Worm (Caenorhabditis elegans) whole organism, young adult: Measurements from ENCODE around the gene cdk-4.

Experiments
- B0019.2 ChIP-seq: fragments of 200-800 bp; sonication (Bioruptor generic); conservative IDR thresholded peaks from 2 replicates; pipeline ENCODE4 v1.3.6; 2022; ENCODE audit warnings: missing genetic modification reagents, missing genetic modification characterization, missing compliant biosample characterization
- B0035.1 ChIP-seq: sonication (generic microtip); optimal IDR thresholded peaks from 2 replicates; lab custom pipeline; 2016; ENCODE audit warnings: missing genetic modification characterization, mild to moderate bottlenecking, missing compliant biosample characterization, missing genotype, missing genetic modification reagents
- B0336.3 ChIP-seq: fragments of 200-800 bp; sonication (Bioruptor generic); IDR thresholded peaks from 2 replicates; pipeline ENCODE4 v1.3.6; 2022; ENCODE audit warnings: missing genetic modification characterization, missing compliant biosample characterization
- D2030.7 ChIP-seq: fragments of 200-800 bp; sonication (Bioruptor generic); IDR thresholded peaks from 2 replicates; pipeline ENCODE4 v1.3.6; 2022; ENCODE audit warnings: missing genetic modification reagents, missing genetic modification characterization, missing compliant biosample characterization
- F22D6.2 ChIP-seq: sonication (generic microtip); optimal IDR thresholded peaks from 2 replicates; lab custom pipeline; 2016; ENCODE audit warnings: mild to moderate bottlenecking, missing genetic modification characterization, missing compliant biosample characterization
- F37B4.10 ChIP-seq: fragments of 200-800 bp; sonication (Bioruptor generic); IDR thresholded peaks from 2 replicates; pipeline ENCODE4 v1.3.6; 2022; ENCODE audit warnings: missing genetic modification characterization, missing compliant biosample characterization
- F39B2.1 ChIP-seq: fragments of 200-800 bp; sonication (Bioruptor generic); IDR thresholded peaks from 2 replicates; pipeline ENCODE4 v1.3.6; 2022; ENCODE audit warnings: missing genetic modification reagents, missing genetic modification characterization, missing compliant biosample characterization
- F57A8.1 ChIP-seq: fragments of 200-800 bp; sonication (Bioruptor generic); optimal IDR thresholded peaks from 2 replicates; lab custom pipeline; 2018; ENCODE audit warnings: mild to moderate bottlenecking, missing genetic modification characterization, moderate library complexity, missing compliant biosample characterization
- F57C9.4 ChIP-seq: sonication (generic microtip); optimal IDR thresholded peaks from 2 replicates; lab custom pipeline; 2017; ENCODE audit warnings: mild to moderate bottlenecking, missing genetic modification characterization, missing compliant biosample characterization
- K12H6.12 ChIP-seq: fragments of 200-800 bp; sonication (Bioruptor generic); optimal IDR thresholded peaks from 2 replicates; lab custom pipeline; 2018; ENCODE audit warnings: mild to moderate bottlenecking, missing genetic modification characterization, missing compliant biosample characterization
- T07F8.4 ChIP-seq: sonication (generic microtip); optimal IDR thresholded peaks from 2 replicates; lab custom pipeline; 2016; ENCODE audit warnings: mild to moderate bottlenecking, missing genetic modification characterization, moderate library complexity, missing compliant biosample characterization
- Y56A3A.18 ChIP-seq: fragments of 200-800 bp; sonication (Bioruptor generic); IDR thresholded peaks from 2 replicates; pipeline ENCODE4 v1.3.6; 2022; ENCODE audit warnings: missing genetic modification reagents, missing genetic modification characterization, missing compliant biosample characterization
- Y79H2A.3 ChIP-seq: fragments of 200-800 bp; sonication (Bioruptor generic); conservative IDR thresholded peaks from 2 replicates; pipeline ENCODE4 v1.3.6; 2022; ENCODE audit warnings: missing genetic modification reagents, missing genetic modification characterization, missing compliant biosample characterization
- Y95B8A.8 ChIP-seq: fragments of 200-800 bp; sonication (Bioruptor generic); IDR thresholded peaks from 2 replicates; pipeline ENCODE4 v1.3.6; 2022; ENCODE audit warnings: missing genetic modification reagents, missing genetic modification characterization, missing compliant biosample characterization
- akir-1 ChIP-seq: fragments of 200-800 bp; sonication (Bioruptor generic); optimal IDR thresholded peaks from 2 replicates; lab custom pipeline; 2018; ENCODE audit warnings: mild to moderate bottlenecking, missing genetic modification characterization, moderate library complexity, missing compliant biosample characterization
- aptf-2 ChIP-seq: fragments of 200-800 bp; sonication (Bioruptor generic); conservative IDR thresholded peaks from 2 replicates; pipeline ENCODE4 v1.3.6; 2022; ENCODE audit warnings: missing genetic modification reagents, missing genetic modification characterization, missing compliant biosample characterization
- athp-1 ChIP-seq: sonication (generic microtip); optimal IDR thresholded peaks from 2 replicates; lab custom pipeline; 2017; ENCODE audit warnings: mild to moderate bottlenecking, missing genetic modification characterization, missing compliant biosample characterization
- attf-3 ChIP-seq: fragments of 200-800 bp; sonication (Bioruptor generic); conservative IDR thresholded peaks from 2 replicates; pipeline ENCODE4 v1.3.6; 2022; ENCODE audit warnings: missing genetic modification reagents, missing genetic modification characterization, missing compliant biosample characterization
- attf-6 ChIP-seq: fragments of 200-800 bp; sonication (Bioruptor generic); IDR thresholded peaks from 2 replicates; pipeline ENCODE4 v1.3.6; 2022; ENCODE audit warnings: missing genetic modification reagents, missing genetic modification characterization, missing compliant biosample characterization
- bed-1 ChIP-seq: fragments of 200-800 bp; sonication (Bioruptor generic); IDR thresholded peaks from 2 replicates; pipeline ENCODE4 v1.3.6; 2022; ENCODE audit warnings: missing genetic modification reagents, missing genetic modification characterization, missing compliant biosample characterization
- ceh-100 ChIP-seq: fragments of 200-800 bp; sonication (Bioruptor generic); IDR thresholded peaks from 2 replicates; pipeline ENCODE4 v1.3.6; 2022; ENCODE audit warnings: missing genetic modification reagents, missing genetic modification characterization, missing compliant biosample characterization
- ceh-27 ChIP-seq: fragments of 200-800 bp; sonication (Bioruptor generic); optimal IDR thresholded peaks from 2 replicates; lab custom pipeline; 2018; ENCODE audit warnings: mild to moderate bottlenecking, missing genetic modification characterization, moderate library complexity, missing compliant biosample characterization
- ceh-58 ChIP-seq: fragments of 200-800 bp; sonication (Bioruptor generic); IDR thresholded peaks from 2 replicates; pipeline ENCODE4 v1.3.6; 2022; ENCODE audit warnings: missing genetic modification characterization, missing compliant biosample characterization
- dox-1 ChIP-seq: fragments of 200-800 bp; sonication (Bioruptor generic); IDR thresholded peaks from 2 replicates; pipeline ENCODE4 v1.3.6; 2022; ENCODE audit warnings: missing genetic modification reagents, missing genetic modification characterization, missing compliant biosample characterization
- dpl-1 ChIP-seq: fragments of 150-350 bp; optimal IDR thresholded peaks from 2 replicates; lab custom pipeline; 2014; ENCODE audit warnings: missing biosample characterization, missing genetic modification reagents, missing genetic modification characterization
- efl-1 ChIP-seq: fragments of 150-350 bp; optimal IDR thresholded peaks from 2 replicates; lab custom pipeline; 2014; ENCODE audit warnings: missing biosample characterization, missing genetic modification reagents, missing genetic modification characterization
- egl-44 ChIP-seq: fragments of 200-800 bp; sonication (Bioruptor generic); IDR thresholded peaks from 2 replicates; pipeline ENCODE4 v1.3.6; 2022; ENCODE audit warnings: missing genetic modification reagents, missing genetic modification characterization, missing compliant biosample characterization
- hlh-12 ChIP-seq: sonication (generic microtip); optimal IDR thresholded peaks from 2 replicates; lab custom pipeline; 2016; ENCODE audit warnings: missing genetic modification characterization, missing compliant biosample characterization
- hmg-20 ChIP-seq: fragments of 200-800 bp; sonication (Bioruptor generic); IDR thresholded peaks from 2 replicates; pipeline ENCODE4 v1.3.6; 2022; ENCODE audit warnings: missing genetic modification reagents, missing genetic modification characterization, missing compliant biosample characterization
- lag-1 ChIP-seq: fragments of 200-800 bp; sonication (Bioruptor generic); IDR thresholded peaks from 2 replicates; pipeline ENCODE4 v1.3.6; 2022; ENCODE audit warnings: missing genetic modification reagents, missing genetic modification characterization, missing compliant biosample characterization
- madf-8 ChIP-seq: fragments of 200-800 bp; sonication (Bioruptor generic); conservative IDR thresholded peaks from 2 replicates; pipeline ENCODE4 v1.3.6; 2022; ENCODE audit warnings: missing genetic modification reagents, missing genetic modification characterization, missing compliant biosample characterization
- mel-28 ChIP-seq: sonication (generic microtip); optimal IDR thresholded peaks from 2 replicates; lab custom pipeline; 2016; ENCODE audit warnings: borderline replicate concordance, mild to moderate bottlenecking, missing genetic modification characterization, missing compliant biosample characterization
- nfya-1 ChIP-seq: sonication (generic microtip); optimal IDR thresholded peaks from 2 replicates; lab custom pipeline; 2017; ENCODE audit warnings: antibody characterized with exemption, missing compliant biosample characterization, missing genetic modification characterization, borderline replicate concordance; ENCODE audit not compliant: insufficient read depth
- nfya-2 ChIP-seq: fragments of 200-800 bp; sonication (Bioruptor generic); IDR thresholded peaks from 2 replicates; pipeline ENCODE4 v1.3.6; 2022; ENCODE audit warnings: missing genetic modification reagents, missing genetic modification characterization, missing compliant biosample characterization
- nfyb-1 ChIP-seq: fragments of 200-800 bp; sonication (Bioruptor generic); IDR thresholded peaks from 2 replicates; pipeline ENCODE4 v1.3.6; 2022; ENCODE audit warnings: missing genetic modification reagents, missing genetic modification characterization, missing compliant biosample characterization
- nhr-120 ChIP-seq: fragments of 200-800 bp; sonication (Bioruptor generic); IDR thresholded peaks from 2 replicates; pipeline ENCODE4 v1.3.6; 2022; ENCODE audit warnings: missing genetic modification characterization, missing compliant biosample characterization
- pbrm-1 ChIP-seq: fragments of 200-800 bp; sonication (Bioruptor generic); IDR thresholded peaks from 2 replicates; pipeline ENCODE4 v1.3.6; 2022; ENCODE audit warnings: missing genetic modification reagents, missing genetic modification characterization, missing compliant biosample characterization
- rcor-1 ChIP-seq: fragments of 200-800 bp; sonication (Bioruptor generic); IDR thresholded peaks from 2 replicates; pipeline ENCODE4 v1.3.6; 2022; ENCODE audit warnings: missing genetic modification reagents, missing genetic modification characterization, missing compliant biosample characterization
- rec-8 ChIP-seq, 2 experiments: sonication (generic microtip); optimal IDR thresholded peaks; 2 replicates each; lab custom pipeline; 2016; ENCODE audit warnings: mild to moderate bottlenecking in 2 of 2, missing genetic modification characterization in 2 of 2, missing genetic modification reagents in 2 of 2, missing genotype in 2 of 2, missing biosample characterization in 1 of 2, missing compliant biosample characterization in 1 of 2, moderate library complexity in 1 of 2
- sea-2 ChIP-seq: fragments of 200-800 bp; sonication (Bioruptor generic); IDR thresholded peaks from 2 replicates; pipeline ENCODE4 v1.3.6; 2022; ENCODE audit warnings: missing genetic modification characterization, missing compliant biosample characterization
- somi-1 ChIP-seq: fragments of 200-800 bp; sonication (Bioruptor generic); optimal IDR thresholded peaks from 2 replicates; lab custom pipeline; 2018; ENCODE audit warnings: mild to moderate bottlenecking, missing genetic modification characterization, missing compliant biosample characterization
- tbp1 ChIP-seq: fragments of 200-800 bp; sonication (Bioruptor generic); optimal IDR thresholded peaks from 2 replicates; lab custom pipeline; 2018; ENCODE audit warnings: mild to moderate bottlenecking, missing genetic modification characterization, missing compliant biosample characterization
- zfh-2 ChIP-seq: fragments of 200-800 bp; sonication (Bioruptor generic); conservative IDR thresholded peaks from 2 replicates; pipeline ENCODE4 v1.3.6; 2022; ENCODE audit warnings: missing genetic modification reagents, missing genetic modification characterization, missing compliant biosample characterization
- zim-3 ChIP-seq: sonication (generic microtip); optimal IDR thresholded peaks from 2 replicates; lab custom pipeline; 2017; ENCODE audit warnings: mild to moderate bottlenecking, missing genetic modification characterization, moderate library complexity, missing compliant biosample characterization
- ztf-18 ChIP-seq: sonication (generic microtip); optimal IDR thresholded peaks from 2 replicates; lab custom pipeline; 2016; ENCODE audit warnings: missing genotype, mild to moderate bottlenecking, missing genetic modification characterization, missing compliant biosample characterization
- ztf-22 ChIP-seq: fragments of 200-800 bp; sonication (Bioruptor generic); optimal IDR thresholded peaks from 2 replicates; lab custom pipeline; 2018; ENCODE audit warnings: mild to moderate bottlenecking, missing genetic modification characterization, moderate library complexity, missing compliant biosample characterization
- ztf-3 ChIP-seq: fragments of 200-800 bp; sonication (Bioruptor generic); optimal IDR thresholded peaks from 2 replicates; lab custom pipeline; 2018; ENCODE audit warnings: mild to moderate bottlenecking, missing genetic modification characterization, missing compliant biosample characterization
- ztf-6 ChIP-seq: fragments of 200-800 bp; sonication (Bioruptor generic); IDR thresholded peaks from 2 replicates; pipeline ENCODE4 v1.3.6; 2022; ENCODE audit warnings: missing genetic modification reagents, missing genetic modification characterization, missing compliant biosample characterization

Gene cdk-4

ce11 chrX:13525094-13525493, 6.4 kb upstream of the cdk-4 start:
- TF ChIP-seq ztf-18 (tag; lab: Kevin White, UChicago) (no peak), nfya-1 (tag; lab: Kevin White, UChicago) (no peak), hlh-12 (tag; lab: Kevin White, UChicago) (no peak), Y95B8A.8 (GFP tag; lab: Robert Waterston, UW) (no peak), rcor-1 (GFP tag; lab: Robert Waterston, UW) (no peak), hmg-20 (GFP tag; lab: Robert Waterston, UW) (no peak), F57A8.1 (no peak), egl-44 (GFP tag; lab: Robert Waterston, UW) (no peak), sea-2 (no peak)

ce11 chrX:13514384-13514783, 4.3 kb downstream of the cdk-4 start:
- TF ChIP-seq Y79H2A.3 (GFP tag; lab: Robert Waterston, UW) (no peak), D2030.7 (GFP tag; lab: Robert Waterston, UW) (no peak), nfya-2 (no peak), somi-1 (peak; percentile 71), akir-1 (peak; percentile 38), bed-1 (GFP tag; lab: Robert Waterston, UW) (no peak), athp-1 (tag; lab: Kevin White, UChicago) (no peak), madf-8 (no peak), F37B4.10 (GFP tag; lab: Robert Waterston, UW) (no peak), egl-44 (GFP tag; lab: Robert Waterston, UW) (no peak), lag-1 (no peak), K12H6.12 (tag; lab: Kevin White, UChicago) (peak; percentile 52), zfh-2 (GFP tag; lab: Robert Waterston, UW) (no peak), attf-3 (GFP tag; lab: Robert Waterston, UW) (0 out of 2 replicates have a peak, but pooled peaks have one; percentile 26), F39B2.1 (GFP tag; lab: Robert Waterston, UW) (no peak), nhr-120 (GFP tag; lab: Robert Waterston, UW) (no peak), ceh-27 (GFP tag; lab: Kevin White, UChicago) (peak; percentile 76), ztf-6 (GFP tag; lab: Robert Waterston, UW) (no peak), F22D6.2 (tag; lab: Kevin White, UChicago) (peak; percentile 74), mel-28 (no peak), pbrm-1 (GFP tag; lab: Robert Waterston, UW) (peak; percentile 66), dpl-1 (no peak), B0019.2 (GFP tag; lab: Robert Waterston, UW) (no peak), efl-1 (GFP tag; lab: Kevin White, UChicago) (no peak), tbp1 (GFP tag; lab: Kevin White, UChicago) (peak; percentile 74), attf-6 (GFP tag; lab: Robert Waterston, UW) (no peak), aptf-2 (GFP tag; lab: Robert Waterston, UW) (no peak), zim-3 (tag; lab: Kevin White, UChicago) (no peak), nfyb-1 (GFP tag; lab: Robert Waterston, UW) (peak; percentile 73), rec-8 (tag; optimal IDR thresholded peaks at IDR 0.05; lab: Kevin White, UChicago) (no peak), T07F8.4 (tag; lab: Kevin White, UChicago) (peak; percentile 14), ceh-58 (GFP tag; lab: Robert Waterston, UW) (no peak), B0035.1 (tag; lab: Kevin White, UChicago) (peak; percentile 67), Y56A3A.18 (peak; percentile 75; the same call in 1 of the 2 replicates), B0336.3 (GFP tag; lab: Robert Waterston, UW) (peak; percentile 74), dox-1 (GFP tag; lab: Robert Waterston, UW) (peak; percentile 70), ztf-22 (no peak), F57C9.4 (tag; lab: Kevin White, UChicago) (no peak), ceh-100 (GFP tag; lab: Robert Waterston, UW) (0 out of 2 replicates have a peak, but pooled peaks have one; percentile 11), ztf-3 (GFP tag; lab: Kevin White, UChicago) (no peak)
